Fruit fly (Drosophila melanogaster) whole organism, prepupa: Measurements from ENCODE around the gene CG10195.
A peak's percentile ranks its signal among the peaks of the same experiment; 100 is the strongest.

ENCODE experiments used
- Blimp-1 ChIP-seq: fragments of 200-800 bp; sonication (Bioruptor generic); optimal IDR thresholded peaks from 3 replicates; lab custom pipeline; 2017; ENCODE audit warnings: missing biosample characterization, missing genetic modification characterization, mild to moderate bottlenecking, moderate library complexity, missing genetic modification reagents
- CG10631 ChIP-seq: fragments of 200-800 bp; sonication (Bioruptor generic); optimal IDR thresholded peaks from 2 replicates; lab custom pipeline; 2016; ENCODE audit warnings: missing biosample characterization, missing genetic modification characterization
- CG10669 ChIP-seq: fragments of 200-800 bp; sonication (Bioruptor generic); optimal IDR thresholded peaks from 3 replicates; lab custom pipeline; 2018; ENCODE audit warnings: missing biosample characterization, mild to moderate bottlenecking, missing genetic modification characterization, moderate library complexity
- CG11762 ChIP-seq: fragments of 200-800 bp; sonication (Bioruptor generic); optimal IDR thresholded peaks from 3 replicates; lab custom pipeline; 2016; ENCODE audit warnings: missing biosample characterization, missing genetic modification characterization; ENCODE audit not compliant: insufficient read depth
- CG11902 ChIP-seq: fragments of 200-800 bp; sonication (Bioruptor generic); optimal IDR thresholded peaks from 3 replicates; lab custom pipeline; 2016; ENCODE audit warnings: missing biosample characterization, missing genetic modification characterization
- CG15336 ChIP-seq: fragments of 200-800 bp; sonication (Bioruptor generic); IDR thresholded peaks from 2 replicates; pipeline ENCODE4 v1.3.6; 2022; ENCODE audit warnings: missing biosample characterization, missing genetic modification characterization
- CG1621 ChIP-seq: fragments of 200-800 bp; sonication (Bioruptor generic); optimal IDR thresholded peaks from 3 replicates; lab custom pipeline; 2018; ENCODE audit warnings: missing biosample characterization, mild to moderate bottlenecking, missing genetic modification characterization
- CG16779 ChIP-seq: fragments of 200-800 bp; sonication (Bioruptor generic); optimal IDR thresholded peaks from 3 replicates; lab custom pipeline; 2017; ENCODE audit warnings: missing biosample characterization, mild to moderate bottlenecking, missing genetic modification characterization
- CG31627 ChIP-seq: fragments of 200-800 bp; sonication (Bioruptor generic); optimal IDR thresholded peaks from 3 replicates; lab custom pipeline; 2016; ENCODE audit warnings: missing biosample characterization, missing genetic modification characterization
- CG34406 ChIP-seq: fragments of 200-800 bp; sonication (Bioruptor generic); optimal IDR thresholded peaks from 3 replicates; lab custom pipeline; 2016; ENCODE audit warnings: missing biosample characterization, missing genetic modification characterization
- CG3919 ChIP-seq: fragments of 200-800 bp; sonication (Bioruptor generic); optimal IDR thresholded peaks from 3 replicates; lab custom pipeline; 2016; ENCODE audit warnings: missing biosample characterization, missing genetic modification characterization
- CG4318 ChIP-seq: fragments of 200-800 bp; sonication (Bioruptor generic); optimal IDR thresholded peaks from 3 replicates; lab custom pipeline; 2017; ENCODE audit warnings: missing biosample characterization, mild to moderate bottlenecking, missing genetic modification characterization
- CG6163 ChIP-seq: fragments of 200-800 bp; sonication (Bioruptor generic); IDR thresholded peaks from 3 replicates; pipeline ENCODE4 v1.3.6; 2022; ENCODE audit warnings: missing biosample characterization, missing genetic modification characterization
- CG6276 ChIP-seq: fragments of 200-800 bp; sonication (Bioruptor generic); optimal IDR thresholded peaks from 2 replicates; lab custom pipeline; 2017; ENCODE audit warnings: missing biosample characterization, mild to moderate bottlenecking, missing genetic modification characterization
- CG6792 ChIP-seq: fragments of 200-800 bp; sonication (Bioruptor generic); optimal IDR thresholded peaks from 3 replicates; lab custom pipeline; 2016; ENCODE audit warnings: missing biosample characterization, missing genetic modification characterization
- CG6808 ChIP-seq: fragments of 200-800 bp; sonication (Bioruptor generic); optimal IDR thresholded peaks from 3 replicates; lab custom pipeline; 2017; ENCODE audit warnings: missing biosample characterization, missing genetic modification characterization, mild to moderate bottlenecking, moderate library complexity, missing genetic modification reagents
- CG6854 ChIP-seq: fragments of 200-800 bp; sonication (Bioruptor generic); optimal IDR thresholded peaks from 2 replicates; lab custom pipeline; 2017; ENCODE audit warnings: missing biosample characterization, mild to moderate bottlenecking, missing genetic modification characterization
- CG7368 ChIP-seq: fragments of 200-800 bp; sonication (Bioruptor generic); optimal IDR thresholded peaks from 3 replicates; lab custom pipeline; 2016; ENCODE audit warnings: missing biosample characterization, missing genetic modification characterization
- CG8119 ChIP-seq: fragments of 200-800 bp; sonication (Bioruptor generic); IDR thresholded peaks from 3 replicates; pipeline ENCODE4 v1.3.6; 2022; ENCODE audit warnings: missing biosample characterization, missing genetic modification characterization
- CG8319 ChIP-seq: fragments of 200-800 bp; sonication (Bioruptor generic); optimal IDR thresholded peaks from 3 replicates; lab custom pipeline; 2016; ENCODE audit warnings: missing biosample characterization, missing genetic modification characterization
- CG9139 ChIP-seq: fragments of 200-800 bp; sonication (Bioruptor generic); optimal IDR thresholded peaks from 3 replicates; lab custom pipeline; 2017; ENCODE audit warnings: missing biosample characterization, mild to moderate bottlenecking, missing genetic modification characterization
- Eip75B ChIP-seq: fragments of 200-800 bp; sonication (Bioruptor generic); optimal IDR thresholded peaks from 3 replicates; lab custom pipeline; 2016; ENCODE audit warnings: missing biosample characterization, missing genetic modification characterization
- Eip78C ChIP-seq: fragments of 200-800 bp; sonication (Bioruptor generic); peaks from one replicate; lab custom pipeline; 2016; ENCODE audit warnings: missing biosample characterization, missing genetic modification characterization
- Eip93F ChIP-seq: fragments of 200-800 bp; sonication (Bioruptor generic); optimal IDR thresholded peaks from 2 replicates; lab custom pipeline; 2016; ENCODE audit warnings: missing biosample characterization, mild to moderate bottlenecking, missing genetic modification characterization
- Ets21C ChIP-seq: fragments of 200-800 bp; sonication (Bioruptor generic); optimal IDR thresholded peaks from 3 replicates; lab custom pipeline; 2016; ENCODE audit warnings: missing biosample characterization, missing genetic modification characterization
- Ets96B ChIP-seq: fragments of 200-800 bp; optimal IDR thresholded peaks from 2 replicates; lab custom pipeline; 2019; ENCODE audit warnings: missing biosample characterization, mild to moderate bottlenecking, missing genetic modification characterization, moderate library complexity
- Gug ChIP-seq: fragments of 200-800 bp; sonication (Bioruptor generic); IDR thresholded peaks from 2 replicates; pipeline ENCODE4 v1.3.6; 2022; ENCODE audit warnings: missing biosample characterization, missing genetic modification characterization
- Hr39 ChIP-seq: fragments of 200-800 bp; sonication (Bioruptor generic); optimal IDR thresholded peaks from 2 replicates; lab custom pipeline; 2016; ENCODE audit warnings: missing biosample characterization, missing genetic modification characterization
- Hr4 ChIP-seq: fragments of 200-800 bp; sonication (Bioruptor generic); optimal IDR thresholded peaks from 3 replicates; lab custom pipeline; 2016; ENCODE audit warnings: missing biosample characterization, missing genetic modification characterization
- Met ChIP-seq: fragments of 200-800 bp; sonication (Bioruptor generic); optimal IDR thresholded peaks from 3 replicates; lab custom pipeline; 2016; ENCODE audit warnings: missing biosample characterization, missing genetic modification characterization
- OdsH ChIP-seq: fragments of 200-800 bp; sonication (Bioruptor generic); optimal IDR thresholded peaks from 3 replicates; lab custom pipeline; 2016; ENCODE audit warnings: missing biosample characterization, missing genetic modification characterization
- Smox ChIP-seq: fragments of 200-800 bp; sonication (Bioruptor generic); optimal IDR thresholded peaks from 3 replicates; lab custom pipeline; 2016; ENCODE audit warnings: missing biosample characterization, missing genetic modification characterization
- Sox14 ChIP-seq: fragments of 200-800 bp; sonication (Bioruptor generic); optimal IDR thresholded peaks from 3 replicates; lab custom pipeline; 2016; ENCODE audit warnings: missing biosample characterization, missing genetic modification characterization
- Sox15 ChIP-seq: fragments of 200-800 bp; sonication (Bioruptor generic); optimal IDR thresholded peaks from 3 replicates; lab custom pipeline; 2016; ENCODE audit warnings: missing biosample characterization, missing genetic modification characterization
- achi ChIP-seq: fragments of 200-800 bp; sonication (Bioruptor generic); optimal IDR thresholded peaks from 3 replicates; lab custom pipeline; 2016; ENCODE audit warnings: missing biosample characterization, missing genetic modification characterization
- cyc ChIP-seq: fragments of 200-800 bp; sonication (Bioruptor generic); optimal IDR thresholded peaks from 3 replicates; lab custom pipeline; 2016; ENCODE audit warnings: missing biosample characterization, missing genetic modification characterization
- dac ChIP-seq: fragments of 200-800 bp; sonication (Bioruptor generic); optimal IDR thresholded peaks from 2 replicates; lab custom pipeline; 2017; ENCODE audit warnings: missing biosample characterization, mild to moderate bottlenecking, missing genetic modification characterization
- dsx ChIP-seq: fragments of 200-800 bp; optimal IDR thresholded peaks from 3 replicates; lab custom pipeline; 2019; ENCODE audit warnings: missing biosample characterization, mild to moderate bottlenecking, missing genetic modification characterization, moderate library complexity; ENCODE audit not compliant: poor library complexity, severe bottlenecking
- eg ChIP-seq: fragments of 200-800 bp; sonication (Bioruptor generic); IDR thresholded peaks from 3 replicates; pipeline ENCODE4 v1.3.6; 2022; ENCODE audit warnings: missing biosample characterization, missing genetic modification characterization
- esn ChIP-seq: fragments of 200-800 bp; sonication (Bioruptor generic); optimal IDR thresholded peaks from 2 replicates; lab custom pipeline; 2016; ENCODE audit warnings: missing biosample characterization, mild to moderate bottlenecking, missing genetic modification characterization, moderate library complexity
- fd85E ChIP-seq: fragments of 200-800 bp; sonication (Bioruptor generic); optimal IDR thresholded peaks from 3 replicates; lab custom pipeline; 2016; ENCODE audit warnings: missing biosample characterization, missing genetic modification characterization
- fkh ChIP-seq: fragments of 200-800 bp; sonication (Bioruptor generic); optimal IDR thresholded peaks from 3 replicates; lab custom pipeline; 2017; ENCODE audit warnings: missing biosample characterization, mild to moderate bottlenecking, missing genetic modification characterization, moderate library complexity
- lz ChIP-seq: fragments of 200-800 bp; sonication (Bioruptor generic); optimal IDR thresholded peaks from 3 replicates; lab custom pipeline; 2016; ENCODE audit warnings: missing biosample characterization, missing genetic modification characterization
- net ChIP-seq: fragments of 200-800 bp; sonication (Bioruptor generic); optimal IDR thresholded peaks from 3 replicates; lab custom pipeline; 2016; ENCODE audit warnings: missing biosample characterization, missing genetic modification characterization
- pdm3 ChIP-seq: fragments of 200-800 bp; sonication (Bioruptor generic); optimal IDR thresholded peaks from 3 replicates; lab custom pipeline; 2016; ENCODE audit warnings: missing biosample characterization, missing genetic modification characterization
- spab ChIP-seq: fragments of 200-800 bp; sonication (Bioruptor generic); optimal IDR thresholded peaks from 2 replicates; lab custom pipeline; 2017; ENCODE audit warnings: missing biosample characterization, mild to moderate bottlenecking, missing genetic modification characterization, missing genetic modification reagents
- ss ChIP-seq, 2 experiments: fragments of 200-800 bp; sonication (Bioruptor generic); optimal IDR thresholded peaks; 2 replicates in 1 of 2; 3 replicates in 1 of 2; lab custom pipeline; 2017 to 2018; ENCODE audit warnings: mild to moderate bottlenecking in 2 of 2, missing biosample characterization in 2 of 2, missing genetic modification characterization in 2 of 2, moderate library complexity in 1 of 2
- svp ChIP-seq: fragments of 200-800 bp; sonication (Bioruptor generic); peaks from one replicate; lab custom pipeline; 2016; ENCODE audit warnings: missing biosample characterization, missing genetic modification characterization
- topi ChIP-seq: fragments of 200-800 bp; sonication (Bioruptor generic); optimal IDR thresholded peaks from 3 replicates; lab custom pipeline; 2016; ENCODE audit warnings: missing biosample characterization, missing genetic modification characterization

CG10195 gene

dm6 chr2L:19441791-19442190, 42.7 kb downstream of the CG10195 start, which contains the start of gene RanGAP (continued):
- no peak for TF ChIP-seq ss (GFP tag; optimal IDR thresholded peaks at IDR 0.05; lab: Kevin White, UChicago)
- no peak for TF ChIP-seq achi (GFP tag; lab: Kevin White, UChicago)
- TF ChIP-seq CG16779 (tag; lab: Kevin White, UChicago): peak; percentile 11
- peak; percentile 13 for TF ChIP-seq OdsH
- peak; percentile 60 for TF ChIP-seq CG6276
- no peak for TF ChIP-seq lz (GFP tag; lab: Kevin White, UChicago)
- no peak for TF ChIP-seq fkh (GFP tag; lab: Kevin White, UChicago)
- no peak for TF ChIP-seq CG34406 (GFP tag; lab: Kevin White, UChicago)
- TF ChIP-seq dsx (GFP tag; lab: Kevin White, UChicago): no peak
- no peak for TF ChIP-seq CG7368 (GFP tag; lab: Kevin White, UChicago)
- TF ChIP-seq Sox14 (GFP tag; lab: Kevin White, UChicago): no peak
- TF ChIP-seq CG11762: no peak
- TF ChIP-seq Smox (GFP tag; lab: Kevin White, UChicago): no peak
- no peak for TF ChIP-seq Gug (GFP tag; lab: Robert Waterston, UW)
- no peak for TF ChIP-seq CG10631
- no peak for TF ChIP-seq Blimp-1
- TF ChIP-seq Eip93F: no peak
- TF ChIP-seq CG15336 (GFP tag; lab: Robert Waterston, UW): no peak
- TF ChIP-seq CG10669: peak; percentile 9
- peak; percentile 40; the same call in 2 of the 3 replicates for TF ChIP-seq CG6163 (GFP tag; lab: Robert Waterston, UW)
- TF ChIP-seq svp: peak; percentile 71
- no peak for TF ChIP-seq pdm3 (GFP tag; lab: Kevin White, UChicago)
- no peak for TF ChIP-seq CG6854
- TF ChIP-seq spab (GFP tag; lab: Kevin White, UChicago): no peak
- no peak for TF ChIP-seq Hr39 (GFP tag; lab: Kevin White, UChicago)
- no peak for TF ChIP-seq cyc (GFP tag; lab: Kevin White, UChicago)
- no peak for TF ChIP-seq CG11902 (GFP tag; lab: Kevin White, UChicago)
- TF ChIP-seq eg: 0 out of 3 replicates have a peak, but pooled peaks have one; percentile 39
- no peak for TF ChIP-seq esn (GFP tag; lab: Kevin White, UChicago)

- TF ChIP-seq CG31627 (GFP tag; lab: Kevin White, UChicago) (no peak), CG1621 (tag; lab: Kevin White, UChicago) (no peak), esn (GFP tag; lab: Kevin White, UChicago) (no peak), topi (GFP tag; lab: Kevin White, UChicago) (no peak), CG6808 (GFP tag; lab: Kevin White, UChicago) (no peak), fd85E (GFP tag; lab: Kevin White, UChicago) (no peak), CG10631 (no peak), CG3919 (no peak), Hr4 (GFP tag; lab: Kevin White, UChicago) (peak; percentile 12), Hr39 (GFP tag; lab: Kevin White, UChicago) (no peak), CG11902 (GFP tag; lab: Kevin White, UChicago) (no peak), Sox15 (no peak), CG6792 (no peak), CG34406 (GFP tag; lab: Kevin White, UChicago) (no peak), Eip75B (GFP tag; lab: Kevin White, UChicago) (no peak), dac (no peak), CG4318 (GFP tag; lab: Kevin White, UChicago) (no peak), fkh (GFP tag; lab: Kevin White, UChicago) (no peak), dsx (GFP tag; lab: Kevin White, UChicago) (no peak), CG8319 (no peak), CG9139 (GFP tag; lab: Kevin White, UChicago) (no peak), achi (GFP tag; lab: Kevin White, UChicago) (no peak), Ets21C (GFP tag; lab: Kevin White, UChicago) (no peak), spab (GFP tag; lab: Kevin White, UChicago) (no peak), Sox14 (GFP tag; lab: Kevin White, UChicago) (no peak), net (GFP tag; lab: Kevin White, UChicago) (no peak), Met (GFP tag; lab: Kevin White, UChicago) (no peak), OdsH (no peak), eg (peak; percentile 37; the same call in 1 of the 3 replicates), ss (GFP tag; optimal IDR thresholded peaks at IDR 0.05; lab: Kevin White, UChicago) (no peak), CG16779 (tag; lab: Kevin White, UChicago) (no peak), CG6163 (GFP tag; lab: Robert Waterston, UW) (peak; percentile 22), CG8119 (GFP tag; lab: Robert Waterston, UW) (peak; percentile 13; the same call in 1 of the 3 replicates), svp (no peak), Ets96B (no peak), Eip78C (GFP tag; lab: Kevin White, UChicago) (peak; percentile 76)
Measured at dm6 chr2L:19441339-19441738, 43.2 kb downstream of the CG10195 start.
